Worm (Caenorhabditis elegans): ENCODE results near the gene pgp-5.

ce11 chrX:10890965-10891364 lies 31.9 kb upstream of the pgp-5 start, which contains the start of gene F47B10.4:
- no peak for TF ChIP-seq dmd-4 (tag; optimal IDR thresholded peaks at IDR 0.05; ENCODE audit: borderline replicate concordance)
- no peak for TF ChIP-seq lim-6 (tag; optimal IDR thresholded peaks at IDR 0.05)
- TF ChIP-seq pha-4 (tag; optimal IDR thresholded peaks at IDR 0.05): no peak
- no peak for TF ChIP-seq eyg-1 (tag; optimal IDR thresholded peaks at IDR 0.05)
- TF ChIP-seq tbx-2 (tag; optimal IDR thresholded peaks at IDR 0.05): no peak
- TF ChIP-seq tbx-7 (tag; optimal IDR thresholded peaks at IDR 0.05): no peak
- no peak for TF ChIP-seq fax-1 (tag; optimal IDR thresholded peaks at IDR 0.05)
- TF ChIP-seq ceh-31 (tag; optimal IDR thresholded peaks at IDR 0.05): no peak
- TF ChIP-seq T23F11.4 (GFP tag; optimal IDR thresholded peaks at IDR 0.05): no peak
- TF ChIP-seq syd-9 (tag; optimal IDR thresholded peaks at IDR 0.05): no peak
- TF ChIP-seq pqm-1 (tag; optimal IDR thresholded peaks at IDR 0.05): no peak
- TF ChIP-seq odd-2 (tag; optimal IDR thresholded peaks at IDR 0.05): no peak
- no peak for TF ChIP-seq unc-3 (GFP tag; conservative IDR thresholded peaks at IDR 0.05)
- TF ChIP-seq unc-3 (tag; optimal IDR thresholded peaks at IDR 0.05): no peak
- TF ChIP-seq zip-5 (tag; optimal IDR thresholded peaks at IDR 0.05): no peak
